Worm (Caenorhabditis elegans) whole organism, L3 larva: Measurements from ENCODE around the gene Y36E3A.2.

Experiments
- R02D3.7 ChIP-seq: fragments of 150-350 bp; optimal IDR thresholded peaks from 2 replicates; lab custom pipeline; 2014; ENCODE audit warnings: missing biosample characterization, missing genetic modification characterization
- ZK546.5 ChIP-seq: sonication (generic microtip); optimal IDR thresholded peaks from 2 replicates; lab custom pipeline; 2017; ENCODE audit warnings: missing biosample characterization, missing genetic modification characterization
- aly-2 ChIP-seq: fragments of 150-350 bp; optimal IDR thresholded peaks from 2 replicates; lab custom pipeline; 2014; ENCODE audit warnings: missing biosample characterization, missing genetic modification characterization
- ceh-16 ChIP-seq: sonication (generic microtip); optimal IDR thresholded peaks from 2 replicates; lab custom pipeline; 2017; ENCODE audit warnings: missing biosample characterization, missing genetic modification characterization
- ceh-82 ChIP-seq: fragments of 150-350 bp; optimal IDR thresholded peaks from 2 replicates; lab custom pipeline; 2014; ENCODE audit warnings: missing biosample characterization, missing genetic modification characterization
- daf-12 ChIP-seq: fragments of 150-350 bp; optimal IDR thresholded peaks from 2 replicates; lab custom pipeline; 2014; ENCODE audit warnings: missing biosample characterization, missing genetic modification reagents, missing genetic modification characterization
- egl-27 ChIP-seq: sonication (generic microtip); optimal IDR thresholded peaks from 4 replicates; lab custom pipeline; 2017; ENCODE audit warnings: missing biosample characterization, missing genetic modification reagents, missing genetic modification characterization
- egl-5 ChIP-seq: fragments of 150-350 bp; optimal IDR thresholded peaks from 2 replicates; lab custom pipeline; 2017; ENCODE audit warnings: missing biosample characterization, missing genetic modification reagents, missing genetic modification characterization, inconsistent platforms
- elt-1 ChIP-seq: fragments of 150-350 bp; optimal IDR thresholded peaks from 2 replicates; lab custom pipeline; 2014; ENCODE audit warnings: missing biosample characterization, missing genetic modification characterization
- fkh-10 ChIP-seq: sonication (generic microtip); optimal IDR thresholded peaks from 2 replicates; lab custom pipeline; 2017; ENCODE audit warnings: missing biosample characterization, missing genetic modification reagents, missing genetic modification characterization
- fkh-2 ChIP-seq: fragments of 150-350 bp; optimal IDR thresholded peaks from 2 replicates; lab custom pipeline; 2014; ENCODE audit warnings: missing biosample characterization, missing genetic modification reagents, missing genetic modification characterization
- hmg-11 ChIP-seq: sonication (generic microtip); optimal IDR thresholded peaks from 2 replicates; lab custom pipeline; 2016; ENCODE audit warnings: missing genetic modification characterization, missing compliant biosample characterization
- jun-1 ChIP-seq: fragments of 150-350 bp; optimal IDR thresholded peaks from 2 replicates; lab custom pipeline; 2014; ENCODE audit warnings: missing biosample characterization, missing genetic modification reagents, missing genetic modification characterization
- lin-15B ChIP-seq: fragments of 150-350 bp; optimal IDR thresholded peaks from 2 replicates; lab custom pipeline; 2014; ENCODE audit warnings: missing biosample characterization, missing genetic modification characterization
- lin-39 ChIP-seq: fragments of 150-350 bp; optimal IDR thresholded peaks from 2 replicates; lab custom pipeline; 2018; ENCODE audit warnings: missing biosample characterization, missing genetic modification reagents, missing genetic modification characterization
- mdl-1 ChIP-seq: fragments of 150-350 bp; optimal IDR thresholded peaks from 2 replicates; lab custom pipeline; 2014; ENCODE audit warnings: missing biosample characterization, missing genetic modification characterization
- nhr-12 ChIP-seq: fragments of 150-350 bp; optimal IDR thresholded peaks from 2 replicates; lab custom pipeline; 2014; ENCODE audit warnings: missing biosample characterization, missing genetic modification characterization
- nhr-237 ChIP-seq: fragments of 150-350 bp; optimal IDR thresholded peaks from 2 replicates; lab custom pipeline; 2014; ENCODE audit warnings: missing biosample characterization, missing genetic modification characterization
- nhr-28 ChIP-seq: fragments of 150-350 bp; optimal IDR thresholded peaks from 2 replicates; lab custom pipeline; 2014; ENCODE audit warnings: missing biosample characterization, missing genetic modification characterization
- nhr-43 ChIP-seq: sonication (generic microtip); optimal IDR thresholded peaks from 2 replicates; lab custom pipeline; 2016; ENCODE audit warnings: mild to moderate bottlenecking, missing genetic modification characterization, missing compliant biosample characterization; ENCODE audit not compliant: poor library complexity, severe bottlenecking
- nhr-67 ChIP-seq: fragments of 150-350 bp; optimal IDR thresholded peaks from 2 replicates; lab custom pipeline; 2014; ENCODE audit warnings: missing biosample characterization, missing genetic modification characterization
- nhr-76 ChIP-seq: fragments of 150-350 bp; sonication (generic microtip); optimal IDR thresholded peaks from 5 replicates; lab custom pipeline; 2014; ENCODE audit warnings: missing biosample characterization, missing genetic modification characterization
- nhr-77 ChIP-seq: fragments of 150-350 bp; optimal IDR thresholded peaks from 2 replicates; lab custom pipeline; 2014; ENCODE audit warnings: missing biosample characterization, missing genetic modification characterization
- pha-4 ChIP-seq: fragments of 150-350 bp; optimal IDR thresholded peaks from 2 replicates; lab custom pipeline; 2014; ENCODE audit warnings: missing biosample characterization, missing genetic modification reagents, missing genetic modification characterization
- pqm-1 ChIP-seq: fragments of 150-350 bp; optimal IDR thresholded peaks from 2 replicates; lab custom pipeline; 2017; ENCODE audit warnings: missing biosample characterization, missing genetic modification characterization, inconsistent platforms
- sea-2 ChIP-seq: fragments of 150-350 bp; sonication (generic microtip); optimal IDR thresholded peaks from 4 replicates; lab custom pipeline; 2014; ENCODE audit warnings: missing biosample characterization, missing genetic modification reagents, missing genetic modification characterization
- skn-1 ChIP-seq: fragments of 150-350 bp; optimal IDR thresholded peaks from 2 replicates; lab custom pipeline; 2014; ENCODE audit warnings: missing biosample characterization, missing genetic modification characterization
- snpc-4 ChIP-seq: fragments of 150-350 bp; optimal IDR thresholded peaks from 2 replicates; lab custom pipeline; 2014; ENCODE audit warnings: missing biosample characterization, missing genetic modification characterization
- tbx-2 ChIP-seq: sonication (generic microtip); optimal IDR thresholded peaks from 2 replicates; lab custom pipeline; 2016; ENCODE audit warnings: mild to moderate bottlenecking, missing genetic modification characterization, missing compliant biosample characterization
- unc-39 ChIP-seq: sonication (generic microtip); optimal IDR thresholded peaks from 4 replicates; lab custom pipeline; 2017; ENCODE audit warnings: missing biosample characterization, missing genetic modification characterization
- unc-62 ChIP-seq: fragments of 150-350 bp; sonication (generic microtip); optimal IDR thresholded peaks from 4 replicates; lab custom pipeline; 2014; ENCODE audit warnings: missing biosample characterization, missing genetic modification reagents, missing genetic modification characterization
- zag-1 ChIP-seq: fragments of 150-350 bp; optimal IDR thresholded peaks from 2 replicates; lab custom pipeline; 2014; ENCODE audit warnings: missing biosample characterization, missing genetic modification characterization
- ztf-11 ChIP-seq: fragments of 150-350 bp; optimal IDR thresholded peaks from 2 replicates; lab custom pipeline; 2014; ENCODE audit warnings: missing biosample characterization, missing genetic modification characterization
- ztf-4 ChIP-seq: fragments of 150-350 bp; optimal IDR thresholded peaks from 2 replicates; lab custom pipeline; 2014; ENCODE audit warnings: missing biosample characterization, missing genetic modification characterization

The Y36E3A.2 gene

DNA sequence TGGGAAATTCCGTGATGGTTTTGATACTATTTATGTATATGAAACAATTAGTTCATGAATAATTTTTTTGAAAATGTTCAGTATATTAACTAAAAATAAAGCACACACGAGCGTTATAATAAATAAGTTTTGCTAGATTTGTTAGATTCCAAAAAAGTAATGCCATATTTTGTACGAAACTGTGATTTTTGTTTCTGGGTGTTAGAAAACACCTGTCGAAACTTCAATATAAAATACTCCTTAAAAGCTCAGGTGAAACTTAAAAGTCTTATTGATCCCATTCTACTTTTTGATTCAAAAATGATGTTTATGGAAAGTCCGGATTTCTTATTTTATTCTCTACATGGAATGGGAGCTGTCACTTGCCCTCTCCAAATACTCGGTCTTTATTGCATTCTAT lies 9.9 kb upstream of the Y36E3A.2 start, which contains the start of gene srh-265:
srh-265 (plus strand) TSS at position 301 of the 400 bp plus-strand sequence.
- TF ChIP-seq ztf-11 (tag; lab: Kevin White, UChicago) (no peak), pqm-1 (no peak), skn-1 (no peak), fkh-10 (GFP tag; lab: Kevin White, UChicago) (no peak), unc-62 (GFP tag; lab: Kevin White, UChicago) (no peak), elt-1 (tag; lab: Kevin White, UChicago) (no peak), mdl-1 (tag; lab: Kevin White, UChicago) (no peak), sea-2 (GFP tag; lab: Kevin White, UChicago) (no peak), egl-5 (tag; lab: Kevin White, UChicago) (no peak), daf-12 (tag; lab: Kevin White, UChicago) (no peak), nhr-12 (tag; lab: Kevin White, UChicago) (no peak), nhr-237 (tag; lab: Kevin White, UChicago) (no peak), hmg-11 (tag; lab: Kevin White, UChicago) (no peak)
- TF ChIP-seq, all 47 proteins: peak for 0

DNA sequence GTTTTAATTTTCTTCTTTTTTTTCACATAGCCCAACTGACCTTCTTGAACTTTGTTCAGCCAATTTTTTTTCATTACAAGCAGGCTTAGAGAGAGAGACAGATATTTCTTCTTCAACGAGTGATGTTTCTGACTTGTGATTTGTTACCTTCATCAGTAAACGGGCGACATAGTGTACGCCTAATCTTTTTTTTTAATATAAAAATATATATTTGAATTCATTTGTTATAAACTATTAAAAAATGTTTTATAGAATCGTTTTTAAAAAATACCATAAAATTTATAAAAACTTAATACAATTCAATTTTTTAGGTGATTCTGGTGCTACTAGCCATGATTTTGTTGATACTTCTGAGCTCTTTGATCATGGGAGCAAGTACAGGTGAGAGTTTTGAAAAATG lies 8.0 kb upstream of the Y36E3A.2 start, which contains the start of gene T06E6.10:
T06E6.10 (plus strand) TSS at position 301 of the 400 bp plus-strand sequence.
- TF ChIP-seq nhr-28 (tag; lab: Kevin White, UChicago) (no peak), sea-2 (GFP tag; lab: Kevin White, UChicago) (no peak), lin-39 (tag; lab: Kevin White, UChicago) (no peak), R02D3.7 (tag; lab: Kevin White, UChicago) (no peak), ztf-4 (tag; lab: Kevin White, UChicago) (no peak), lin-15B (no peak), ceh-16 (tag; lab: Kevin White, UChicago) (no peak), egl-27 (tag; lab: Kevin White, UChicago) (no peak), snpc-4 (tag; lab: Kevin White, UChicago) (no peak), pha-4 (tag; lab: Kevin White, UChicago) (no peak), zag-1 (tag; lab: Kevin White, UChicago) (no peak), aly-2 (tag; lab: Kevin White, UChicago) (no peak), jun-1 (tag; lab: Kevin White, UChicago) (no peak), fkh-2 (tag; lab: Kevin White, UChicago) (no peak), ceh-82 (tag; lab: Kevin White, UChicago) (no peak), ZK546.5 (no peak)

DNA sequence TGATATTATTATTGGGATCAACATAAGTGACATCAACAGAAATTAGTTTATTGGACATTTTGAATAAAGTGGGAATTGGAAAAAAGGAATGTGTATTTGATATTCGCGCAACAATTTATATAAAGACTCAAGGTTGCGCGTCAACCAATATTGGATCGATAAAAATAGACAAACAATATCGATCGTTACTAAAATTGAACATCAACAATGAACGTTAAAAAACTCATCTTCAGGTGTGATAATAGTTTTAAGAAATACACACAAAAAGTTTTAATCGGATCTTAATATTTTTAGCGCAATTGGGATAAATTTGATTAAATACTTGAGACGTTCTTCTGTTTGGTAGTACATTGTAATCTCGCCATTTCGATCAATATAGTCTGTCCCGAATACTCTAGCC lies 2.2 kb upstream of the Y36E3A.2 start, which contains the start of gene fbxa-104:
fbxa-104 (minus strand) TSS at position 83 of the 400 bp plus-strand sequence.
- TF ChIP-seq unc-39 (tag; lab: Kevin White, UChicago) = no peak
- TF ChIP-seq nhr-43 (tag; lab: Kevin White, UChicago) = no peak
- no peak for TF ChIP-seq elt-1 (tag; lab: Kevin White, UChicago)
- TF ChIP-seq pha-4 (tag; lab: Kevin White, UChicago) = no peak
- TF ChIP-seq nhr-76 (tag; lab: Kevin White, UChicago) = no peak
- TF ChIP-seq nhr-67 = no peak
- no peak for TF ChIP-seq tbx-2 (tag; lab: Kevin White, UChicago)

DNA sequence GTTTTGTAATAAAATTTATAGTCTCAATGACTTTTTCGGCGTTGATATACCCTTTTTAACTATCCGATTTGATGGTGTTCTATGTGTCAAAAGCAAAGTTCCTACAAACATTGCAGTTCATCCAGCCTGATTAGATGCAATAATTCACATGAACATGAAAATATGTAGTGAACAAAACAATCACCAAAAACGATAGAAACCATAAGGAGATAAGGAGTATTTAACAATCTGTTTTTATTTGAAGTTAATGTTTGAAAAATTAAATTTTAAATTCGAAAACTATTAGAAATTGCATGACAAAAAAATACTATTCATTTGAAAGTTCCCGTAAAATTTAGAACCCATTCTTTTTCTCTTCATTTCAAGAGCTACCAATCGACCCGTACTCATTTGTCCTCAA lies 1.1 kb downstream of the Y36E3A.2 start, which contains the start of gene fbxa-209:
fbxa-209 (minus strand) TSS at position 101 of the 400 bp plus-strand sequence.
- TF ChIP-seq pha-4 (tag; lab: Kevin White, UChicago) (no peak), R02D3.7 (tag; lab: Kevin White, UChicago) (no peak), mdl-1 (tag; lab: Kevin White, UChicago) (no peak), nhr-77 (tag; lab: Kevin White, UChicago) (no peak), unc-62 (GFP tag; lab: Kevin White, UChicago) (no peak), fkh-10 (GFP tag; lab: Kevin White, UChicago) (no peak), egl-5 (tag; lab: Kevin White, UChicago) (no peak)
